Worm (Caenorhabditis elegans) whole organism, early embryonic: Measurements from ENCODE around the gene ceh-53.

ENCODE experiments used
- B0310.2 ChIP-seq: sonication (generic microtip); optimal IDR thresholded peaks from 2 replicates; lab custom pipeline; 2016; ENCODE audit warnings: mild to moderate bottlenecking, missing genetic modification characterization, missing compliant biosample characterization
- F13C5.2 ChIP-seq: sonication (generic microtip); optimal IDR thresholded peaks from 2 replicates; lab custom pipeline; 2017; ENCODE audit warnings: mild to moderate bottlenecking, missing genetic modification characterization, inconsistent platforms, missing compliant biosample characterization
- aly-1 ChIP-seq: sonication (generic microtip); optimal IDR thresholded peaks from 2 replicates; lab custom pipeline; 2016; ENCODE audit warnings: missing genetic modification characterization, missing compliant biosample characterization
- ama-1 ChIP-seq: fragments of 150-350 bp; optimal IDR thresholded peaks from 2 replicates; lab custom pipeline; 2014
- ceh-13 ChIP-seq: fragments of 200-800 bp; sonication (Bioruptor generic); optimal IDR thresholded peaks from 2 replicates; lab custom pipeline; 2018; ENCODE audit warnings: mild to moderate bottlenecking, missing genetic modification characterization, missing compliant biosample characterization
- ceh-36 ChIP-seq: sonication (generic microtip); optimal IDR thresholded peaks from 2 replicates; lab custom pipeline; 2016; ENCODE audit warnings: missing genetic modification characterization, inconsistent platforms, missing compliant biosample characterization
- ets-7 ChIP-seq: sonication (generic microtip); optimal IDR thresholded peaks from 2 replicates; lab custom pipeline; 2016; ENCODE audit warnings: missing genotype, missing genetic modification characterization, missing compliant biosample characterization
- flt-1 ChIP-seq: fragments of 200-800 bp; sonication (Bioruptor generic); IDR thresholded peaks from 2 replicates; pipeline ENCODE4 v1.3.6; 2022; ENCODE audit warnings: missing genetic modification characterization, missing compliant biosample characterization
- hmbx-1 ChIP-seq: sonication (generic microtip); optimal IDR thresholded peaks from 2 replicates; lab custom pipeline; 2016; ENCODE audit warnings: mild to moderate bottlenecking, missing genetic modification characterization, missing compliant biosample characterization
- hmg-4 ChIP-seq: fragments of 200-800 bp; sonication (Bioruptor generic); optimal IDR thresholded peaks from 2 replicates; lab custom pipeline; 2018; ENCODE audit warnings: mild to moderate bottlenecking, missing genetic modification characterization, missing compliant biosample characterization
- hnd-1 ChIP-seq: sonication (generic microtip); optimal IDR thresholded peaks from 2 replicates; lab custom pipeline; 2016; ENCODE audit warnings: missing genetic modification characterization, missing compliant biosample characterization
- pes-1 ChIP-seq: fragments of 200-800 bp; sonication (Bioruptor generic); IDR thresholded peaks from 2 replicates; pipeline ENCODE4 v1.3.6; 2022; ENCODE audit warnings: missing genetic modification reagents, missing genetic modification characterization, missing compliant biosample characterization
- scrt-1 ChIP-seq: fragments of 200-800 bp; sonication (Bioruptor generic); IDR thresholded peaks from 2 replicates; pipeline ENCODE4 v1.3.6; 2022; ENCODE audit warnings: missing genetic modification characterization, missing compliant biosample characterization
- sea-1 ChIP-seq: fragments of 200-800 bp; sonication (Bioruptor generic); conservative IDR thresholded peaks from 2 replicates; pipeline ENCODE4 v1.3.6; 2022; ENCODE audit warnings: missing genetic modification characterization, missing compliant biosample characterization
- tbx-11 ChIP-seq: fragments of 200-800 bp; sonication (Bioruptor generic); IDR thresholded peaks from 2 replicates; pipeline ENCODE4 v1.3.6; 2022; ENCODE audit warnings: missing genetic modification characterization, missing compliant biosample characterization
- tbx-37 ChIP-seq: fragments of 200-800 bp; sonication (Bioruptor generic); conservative IDR thresholded peaks from 2 replicates; pipeline ENCODE4 v1.3.6; 2022; ENCODE audit warnings: missing genetic modification reagents, missing genetic modification characterization, missing compliant biosample characterization
- tra-4 ChIP-seq: sonication (generic microtip); optimal IDR thresholded peaks from 2 replicates; lab custom pipeline; 2017; ENCODE audit warnings: missing genetic modification characterization, missing compliant biosample characterization

The ceh-53 gene

ce11 chrIV:3526831-3527404, 28.9 kb downstream of the ceh-53 start, which contains the start of gene M57.2:
M57.2 (plus strand) TSS chrIV:3527354.
- no peak for TF ChIP-seq tra-4
- TF ChIP-seq ets-7 (tag; lab: Kevin White, UChicago) = no peak
- TF ChIP-seq hnd-1 (tag; lab: Kevin White, UChicago) = no peak
- no peak for TF ChIP-seq B0310.2
- TF ChIP-seq ceh-13 = no peak
- no peak for TF ChIP-seq tbx-37

DNA sequence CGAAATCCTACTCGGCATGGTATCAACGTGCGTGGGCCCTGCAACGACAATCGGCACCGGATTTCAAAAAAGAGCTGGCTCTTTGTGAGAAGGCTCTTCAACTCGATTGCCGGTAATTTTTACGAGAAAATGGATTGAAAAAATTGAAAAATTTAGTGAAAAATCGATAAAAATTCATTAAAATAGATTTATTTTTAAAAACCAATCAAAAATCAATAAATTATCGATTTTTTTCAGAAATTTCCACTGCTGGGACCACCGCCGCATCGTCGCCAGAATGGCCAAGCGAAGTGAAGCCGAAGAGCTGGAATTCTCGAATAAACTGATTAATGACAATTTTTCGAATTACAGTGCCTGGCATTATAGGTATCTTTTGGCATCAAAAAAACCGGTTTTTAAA, 29.9 kb downstream of the ceh-53 start:
- TF ChIP-seq sea-1 (no peak), hmbx-1 (tag; lab: Kevin White, UChicago) (no peak), hmg-4 (GFP tag; lab: Kevin White, UChicago) (no peak), ceh-36 (no peak), aly-1 (tag; lab: Kevin White, UChicago) (no peak), ceh-13 (no peak), ets-7 (tag; lab: Kevin White, UChicago) (no peak), ama-1 (lab: Kevin White, UChicago) (no peak), tbx-11 (no peak), hnd-1 (tag; lab: Kevin White, UChicago) (no peak), B0310.2 (no peak), scrt-1 (no peak), pes-1 (GFP tag; lab: Robert Waterston, UW) (no peak), F13C5.2 (tag; lab: Kevin White, UChicago) (no peak)

DNA sequence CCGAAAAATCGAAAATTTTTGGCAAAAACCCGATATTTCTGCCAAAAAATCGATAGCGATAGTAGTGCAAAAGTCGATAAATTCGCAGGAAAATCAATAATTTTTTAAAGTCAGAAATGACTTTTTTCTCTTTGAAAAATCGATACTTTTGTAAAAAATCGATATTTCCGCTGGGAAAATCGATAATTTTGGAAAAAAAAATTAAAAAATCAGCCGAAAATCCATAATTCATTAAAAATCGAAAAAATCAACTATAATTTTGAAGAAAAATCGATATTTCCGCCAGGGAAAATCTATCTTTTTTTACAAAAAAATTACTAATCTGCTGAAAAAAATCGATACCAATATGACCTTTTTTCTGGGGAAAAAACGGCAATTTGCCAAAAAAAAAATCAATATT, 33.5 kb downstream of the ceh-53 start:
- TF ChIP-seq scrt-1 (no peak), ama-1 (lab: Kevin White, UChicago) (no peak), pes-1 (GFP tag; lab: Robert Waterston, UW) (no peak), tbx-37 (no peak), hnd-1 (tag; lab: Kevin White, UChicago) (no peak), hmbx-1 (tag; lab: Kevin White, UChicago) (no peak), sea-1 (no peak), B0310.2 (no peak), ets-7 (tag; lab: Kevin White, UChicago) (no peak)

DNA sequence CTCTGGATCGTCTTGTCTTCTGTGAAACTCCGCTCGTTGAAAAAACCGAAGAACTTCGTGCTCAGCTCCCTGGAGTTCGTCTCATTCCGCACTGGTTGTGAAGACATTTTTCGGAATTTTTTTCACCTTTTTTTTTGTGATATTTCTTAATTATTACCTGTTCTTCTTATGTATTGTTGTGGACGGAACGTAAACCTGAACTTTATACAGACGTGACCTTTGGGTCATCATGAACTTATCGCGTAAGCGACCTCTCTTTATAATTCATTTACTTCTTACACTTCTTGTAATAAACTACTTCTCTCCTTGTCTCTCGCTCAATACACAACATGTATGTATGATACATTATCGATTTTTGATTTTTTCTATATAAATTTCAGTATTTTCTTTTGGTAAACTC, 34.2 kb downstream of the ceh-53 start, which contains the start of gene M57.1:
Gene M57.1, plus strand, starts transcription at position 301 of the 400 bp plus-strand sequence.
- TF ChIP-seq aly-1 (tag; lab: Kevin White, UChicago) (no peak), hnd-1 (tag; lab: Kevin White, UChicago) (no peak), tra-4 (no peak), sea-1 (no peak), tbx-37 (no peak), pes-1 (GFP tag; lab: Robert Waterston, UW) (no peak), ceh-13 (no peak), B0310.2 (no peak), ets-7 (tag; lab: Kevin White, UChicago) (no peak), ama-1 (lab: Kevin White, UChicago) (no peak)

ce11 chrIV:3532989-3533388, 35.0 kb downstream of the ceh-53 start:
- no peak for TF ChIP-seq aly-1 (tag; lab: Kevin White, UChicago)
- no peak for TF ChIP-seq tbx-37
- no peak for TF ChIP-seq tbx-11
- TF ChIP-seq ceh-36 = no peak
- TF ChIP-seq hmg-4 (GFP tag; lab: Kevin White, UChicago) = no peak
- TF ChIP-seq sea-1 = no peak
- TF ChIP-seq ama-1 (lab: Kevin White, UChicago) = no peak
- TF ChIP-seq flt-1 = no peak
- no peak for TF ChIP-seq ceh-13
- no peak for TF ChIP-seq ets-7 (tag; lab: Kevin White, UChicago)
- TF ChIP-seq F13C5.2 (tag; lab: Kevin White, UChicago) = no peak
- TF ChIP-seq B0310.2 = no peak
- no peak for TF ChIP-seq scrt-1
- TF ChIP-seq pes-1 (GFP tag; lab: Robert Waterston, UW) = no peak
- no peak for TF ChIP-seq tra-4
- TF ChIP-seq hnd-1 (tag; lab: Kevin White, UChicago) = no peak
- TF ChIP-seq hmbx-1 (tag; lab: Kevin White, UChicago) = no peak

DNA sequence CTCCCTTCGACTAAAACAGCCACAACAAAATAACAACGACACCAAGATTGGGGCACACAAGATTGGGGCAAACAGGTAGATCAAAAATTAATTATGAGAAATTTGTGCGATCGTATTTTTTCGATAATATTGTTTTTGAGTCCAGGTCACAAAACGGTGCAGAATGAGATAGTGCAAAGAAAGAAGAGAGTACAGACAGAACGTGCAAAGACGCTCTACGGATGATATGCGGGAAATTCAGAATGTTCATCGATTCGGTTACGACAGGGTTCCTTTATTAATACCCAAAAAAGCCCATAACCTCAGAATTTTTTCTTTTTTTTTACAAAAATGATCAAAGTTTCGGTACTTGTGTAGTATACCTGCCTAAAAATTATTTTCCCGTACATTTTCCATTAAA, 41.2 kb downstream of the ceh-53 start:
- TF ChIP-seq ets-7 (tag; lab: Kevin White, UChicago) = no peak
- TF ChIP-seq hnd-1 (tag; lab: Kevin White, UChicago) = no peak
- no peak for TF ChIP-seq pes-1 (GFP tag; lab: Robert Waterston, UW)
- no peak for TF ChIP-seq ama-1 (lab: Kevin White, UChicago)
- no peak for TF ChIP-seq scrt-1
- TF ChIP-seq aly-1 (tag; lab: Kevin White, UChicago) = no peak
- TF ChIP-seq tbx-11 = no peak
- no peak for TF ChIP-seq F13C5.2 (tag; lab: Kevin White, UChicago)
- TF ChIP-seq hmg-4 (GFP tag; lab: Kevin White, UChicago) = no peak
- TF ChIP-seq tbx-37 = no peak

DNA sequence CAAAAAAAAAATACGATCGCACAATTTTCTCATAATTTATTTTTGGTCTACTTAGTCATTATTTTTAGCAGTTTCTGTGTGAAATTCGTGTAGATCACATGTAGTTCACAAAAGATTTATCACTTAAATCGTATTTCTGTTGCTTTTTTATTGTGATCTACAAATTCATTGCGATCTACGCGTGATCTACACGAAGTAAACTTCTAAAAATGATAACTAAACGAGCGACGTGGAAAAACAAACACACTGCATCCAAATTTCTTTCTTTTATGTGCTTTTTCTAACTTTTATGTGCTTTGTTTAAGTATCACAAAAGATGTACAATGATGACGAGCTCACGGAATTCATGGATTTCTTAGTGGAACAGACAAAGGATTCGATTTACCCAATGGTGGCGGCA, 41.9 kb downstream of the ceh-53 start, which contains the start of gene B0212.3:
Gene B0212.3, plus strand, starts transcription at position 301 of the 400 bp plus-strand sequence.
- no peak for TF ChIP-seq ceh-36
- no peak for TF ChIP-seq tra-4
- TF ChIP-seq tbx-11 = no peak
- no peak for TF ChIP-seq sea-1

- TF ChIP-seq sea-1 = no peak
- TF ChIP-seq pes-1 (GFP tag; lab: Robert Waterston, UW) = no peak
- no peak for TF ChIP-seq ceh-13
- TF ChIP-seq aly-1 (tag; lab: Kevin White, UChicago) = no peak
- TF ChIP-seq hmg-4 (GFP tag; lab: Kevin White, UChicago) = no peak
- TF ChIP-seq scrt-1 = no peak
- no peak for TF ChIP-seq tbx-37
- TF ChIP-seq hmbx-1 (tag; lab: Kevin White, UChicago) = no peak
- no peak for TF ChIP-seq ceh-36
- no peak for TF ChIP-seq B0310.2
- no peak for TF ChIP-seq F13C5.2 (tag; lab: Kevin White, UChicago)
- no peak for TF ChIP-seq ets-7 (tag; lab: Kevin White, UChicago)
- no peak for TF ChIP-seq tra-4
- TF ChIP-seq tbx-11 = no peak
- TF ChIP-seq hnd-1 (tag; lab: Kevin White, UChicago) = no peak
- TF ChIP-seq flt-1 = no peak
- TF ChIP-seq ama-1 (lab: Kevin White, UChicago) = no peak
Measured at ce11 chrIV:3545060-3545459, 47.1 kb downstream of the ceh-53 start.
